Worm (Caenorhabditis elegans): Measurements from ENCODE around the gene dop-2.

The dop-2 gene

ce11 chrV:9618420-9618819 lies 10.1 kb downstream of the dop-2 start (continued):
- TF ChIP-seq chd-7 (tag; optimal IDR thresholded peaks at IDR 0.05) (peak; percentile 40), ekl-4 (GFP tag; IDR thresholded peaks at IDR 0.05) (no peak), F52B5.7 (tag; optimal IDR thresholded peaks at IDR 0.05) (peak; percentile 18), snpc-4 (GFP tag; optimal IDR thresholded peaks at IDR 0.05) (no peak), snpc-4 (tag; optimal IDR thresholded peaks at IDR 0.05) (no peak)

ce11 chrV:9618919-9619318 lies 10.6 kb downstream of the dop-2 start, which contains the start of gene idpc-7:
Gene idpc-7 (minus strand): TSS chrV:9619019.
- TF ChIP-seq snpc-1.1 (tag; optimal IDR thresholded peaks at IDR 0.05; ENCODE audit: insufficient read depth) (no peak), nfya-2 (GFP tag; IDR thresholded peaks at IDR 0.05) (no peak), cebp-1 (GFP tag; IDR thresholded peaks at IDR 0.05) (no peak), cebp-1 (tag; optimal IDR thresholded peaks at IDR 0.05) (no peak), ztf-22 (GFP tag; optimal IDR thresholded peaks at IDR 0.05) (no peak)

- TF ChIP-seq Y79H2A.3 (GFP tag; conservative IDR thresholded peaks at IDR 0.05): no peak
- TF ChIP-seq ztf-26 (tag; optimal IDR thresholded peaks at IDR 0.05): no peak
- no peak for TF ChIP-seq snpc-1.1 (tag; optimal IDR thresholded peaks at IDR 0.05; ENCODE audit: insufficient read depth)
- TF ChIP-seq pbrm-1 (GFP tag; IDR thresholded peaks at IDR 0.05): no peak
- no peak for TF ChIP-seq ZK185.1 (tag; optimal IDR thresholded peaks at IDR 0.05; ENCODE audit: poor library complexity, severe bottlenecking)
- no peak for TF ChIP-seq xnd-1 (tag; optimal IDR thresholded peaks at IDR 0.05)
- no peak for TF ChIP-seq hmg-20 (GFP tag; IDR thresholded peaks at IDR 0.05)
- TF ChIP-seq ceh-27 (GFP tag; optimal IDR thresholded peaks at IDR 0.05): no peak
- no peak for TF ChIP-seq fkh-3 (tag; optimal IDR thresholded peaks at IDR 0.05)
- TF ChIP-seq egrh-3 (GFP tag; IDR thresholded peaks at IDR 0.05): no peak
- TF ChIP-seq T07F8.4 (tag; optimal IDR thresholded peaks at IDR 0.05): no peak
- no peak for TF ChIP-seq efl-1 (GFP tag; optimal IDR thresholded peaks at IDR 0.05)
- no peak for TF ChIP-seq nfya-2 (GFP tag; IDR thresholded peaks at IDR 0.05)
- no peak for TF ChIP-seq athp-1 (tag; optimal IDR thresholded peaks at IDR 0.05)
- TF ChIP-seq let-607 (tag; optimal IDR thresholded peaks at IDR 0.05): no peak
- no peak for TF ChIP-seq aptf-2 (GFP tag; conservative IDR thresholded peaks at IDR 0.05)
- no peak for TF ChIP-seq let-526 (GFP tag; IDR thresholded peaks at IDR 0.05)
- no peak for TF ChIP-seq attf-6 (GFP tag; IDR thresholded peaks at IDR 0.05)
- TF ChIP-seq cebp-2 (GFP tag; IDR thresholded peaks at IDR 0.05): no peak
Observed at ce11 chrV:9619850-9620249, 11.5 kb downstream of the dop-2 start, which contains the start of gene idpc-6. Gene idpc-6 (plus strand): TSS chrV:9620150.

- TF ChIP-seq madf-6 (GFP tag; IDR thresholded peaks at IDR 0.05) (no peak), hmg-1.2 (GFP tag; IDR thresholded peaks at IDR 0.05) (no peak), ztf-18 (tag; optimal IDR thresholded peaks at IDR 0.05) (no peak), cebp-1 (GFP tag; IDR thresholded peaks at IDR 0.05) (no peak), cebp-1 (tag; optimal IDR thresholded peaks at IDR 0.05) (no peak), aptf-3 (GFP tag; IDR thresholded peaks at IDR 0.05) (0 out of 2 replicates have a peak, but pooled peaks have one; percentile 61), nhr-120 (GFP tag; IDR thresholded peaks at IDR 0.05) (0 out of 2 replicates have a peak, but pooled peaks have one; percentile 41), snpc-4 (GFP tag; optimal IDR thresholded peaks at IDR 0.05) (no peak), snpc-4 (tag; optimal IDR thresholded peaks at IDR 0.05) (no peak), rec-8 (tag; optimal IDR thresholded peaks at IDR 0.05) (no peak), nfyb-1 (GFP tag; IDR thresholded peaks at IDR 0.05) (0 out of 2 replicates have a peak, but pooled peaks have one; percentile 35), madf-3 (GFP tag; IDR thresholded peaks at IDR 0.05) (0 out of 2 replicates have a peak, but pooled peaks have one; percentile 23), zfh-2 (GFP tag; conservative IDR thresholded peaks at IDR 0.05) (peak; percentile 84), Y95B8A.8 (GFP tag; IDR thresholded peaks at IDR 0.05) (no peak), egrh-3 (GFP tag; IDR thresholded peaks at IDR 0.05) (peak; percentile 86)
Observed at ce11 chrV:9620417-9620816, 12.1 kb downstream of the dop-2 start.

Data from whole organism, young adult.